Worm (Caenorhabditis elegans): ENCODE measurements around the gene K07H8.12.

K07H8.12 gene

ce11 chrIV:8294650-8295049, 18.1 kb upstream of the K07H8.12 start, which contains the start of gene tbce-1:
TSS of gene tbce-1 (plus strand) at chrIV:8294690.
- 0 out of 2 replicates have a peak, but pooled peaks have one; percentile 62 for TF ChIP-seq zfp-3 (GFP tag; conservative IDR thresholded peaks at IDR 0.05)
- TF ChIP-seq mep-1 (tag; optimal IDR thresholded peaks at IDR 0.05), result no peak
- TF ChIP-seq daf-19 (GFP tag; conservative IDR thresholded peaks at IDR 0.05), result no peak
- no peak for TF ChIP-seq lin-29 (GFP tag; IDR thresholded peaks at IDR 0.05)
- no peak for TF ChIP-seq php-3 (GFP tag; IDR thresholded peaks at IDR 0.05)
- no peak for TF ChIP-seq F44E2.7 (GFP tag; IDR thresholded peaks at IDR 0.05)

DNA sequence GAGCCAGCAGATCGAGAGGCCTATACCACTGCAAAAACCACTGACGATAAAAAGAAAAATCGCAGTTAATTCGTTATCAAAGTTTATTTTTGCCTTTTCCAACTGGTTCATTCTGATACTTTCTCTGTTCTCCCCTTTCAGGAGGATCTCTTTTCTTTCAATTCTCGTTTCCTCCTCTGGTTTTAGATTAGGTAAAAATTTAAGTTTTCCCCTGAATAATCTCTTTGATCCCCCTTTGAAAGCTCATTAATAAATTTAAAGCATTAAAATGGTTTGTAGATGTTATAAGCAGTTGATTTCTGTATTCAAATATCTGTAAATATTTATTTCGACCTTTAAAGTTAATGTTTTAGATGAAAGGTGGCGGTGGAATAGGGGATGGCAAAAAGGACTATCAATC, 14.7 kb upstream of the K07H8.12 start, which contains the start of gene K07H8.2:
K07H8.2 (plus strand) TSS at position 301 of the 400 bp plus-strand sequence.
- TF ChIP-seq nhr-77 (tag; optimal IDR thresholded peaks at IDR 0.05) (no peak), nhr-237 (tag; optimal IDR thresholded peaks at IDR 0.05) (no peak), F26F4.8 (GFP tag; conservative IDR thresholded peaks at IDR 0.05) (no peak), rbr-2 (tag; optimal IDR thresholded peaks at IDR 0.05) (no peak), spr-3 (GFP tag; optimal IDR thresholded peaks at IDR 0.05) (no peak), lin-39 (tag; optimal IDR thresholded peaks at IDR 0.05) (no peak), tag-97 (GFP tag; IDR thresholded peaks at IDR 0.05) (no peak), ama-1 (optimal IDR thresholded peaks at IDR 0.05) (no peak), spr-1 (tag; optimal IDR thresholded peaks at IDR 0.05) (no peak), unc-130 (GFP tag; optimal IDR thresholded peaks at IDR 0.05) (no peak), dmd-9 (GFP tag; IDR thresholded peaks at IDR 0.05) (no peak), egl-43 (GFP tag; IDR thresholded peaks at IDR 0.05) (no peak)

DNA sequence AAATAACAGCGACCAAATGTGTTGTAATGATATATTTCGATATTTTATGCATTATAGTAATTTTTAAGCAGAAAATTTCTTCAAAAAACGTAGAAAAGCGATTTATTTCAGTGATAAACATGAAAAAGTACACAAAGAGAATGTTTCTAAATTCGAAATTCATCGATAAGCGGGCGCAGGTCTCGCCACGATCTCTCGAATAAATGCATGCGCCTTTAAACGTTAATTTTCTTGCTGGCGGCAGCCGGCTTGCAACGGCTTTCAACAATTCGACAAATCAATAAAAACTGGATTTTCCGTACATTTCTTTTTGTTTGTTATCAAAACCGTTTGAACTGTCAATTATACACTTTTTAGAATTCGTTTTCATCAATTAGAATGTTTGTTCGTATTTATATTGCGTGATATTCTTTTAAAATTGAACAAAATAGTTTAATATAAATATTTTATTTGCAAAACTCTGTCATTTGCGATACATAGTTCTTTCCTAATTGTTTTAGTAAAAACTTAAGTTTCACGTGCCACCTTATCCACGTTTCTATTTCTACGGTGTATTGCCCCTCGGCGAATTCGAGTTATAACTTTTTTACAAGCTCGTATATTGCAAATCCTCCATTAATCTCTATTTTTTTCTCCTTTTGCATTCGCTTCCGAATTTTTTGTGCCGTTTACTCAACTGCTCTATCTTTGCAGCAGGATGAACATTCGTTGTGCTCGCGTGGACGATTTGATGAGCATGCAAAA, 13.2 kb upstream of the K07H8.12 start, which contains the start of gene daf-31:
daf-31 (plus strand) TSS at position 694 of the 744 bp plus-strand sequence.
- no peak for TF ChIP-seq egl-27 (tag; optimal IDR thresholded peaks at IDR 0.05)
- no peak for TF ChIP-seq madf-5 (GFP tag; IDR thresholded peaks at IDR 0.05)
- no peak for TF ChIP-seq sdz-12 (GFP tag; optimal IDR thresholded peaks at IDR 0.05)
- no peak for TF ChIP-seq dmd-8 (GFP tag; IDR thresholded peaks at IDR 0.05)
- no peak for TF ChIP-seq zfp-3 (GFP tag; conservative IDR thresholded peaks at IDR 0.05)
- TF ChIP-seq F26F4.8 (GFP tag; conservative IDR thresholded peaks at IDR 0.05), result no peak
- peak in 1 of 2 experiments; percentile 17 for TF ChIP-seq mdl-1 (tag; optimal IDR thresholded peaks at IDR 0.05)
- no peak for TF ChIP-seq unc-62 (GFP tag; optimal IDR thresholded peaks at IDR 0.05 in 1 of 2)
- no peak for TF ChIP-seq unc-62 (tag; optimal IDR thresholded peaks at IDR 0.05)
- TF ChIP-seq hlh-11 (tag; optimal IDR thresholded peaks at IDR 0.05), result peak; percentile 0
- no peak for TF ChIP-seq egl-43 (GFP tag; IDR thresholded peaks at IDR 0.05)
- no peak for TF ChIP-seq tra-1 (GFP tag; IDR thresholded peaks at IDR 0.05)
- no peak for TF ChIP-seq F10B5.3 (tag; optimal IDR thresholded peaks at IDR 0.05)
- no peak for TF ChIP-seq zip-11 (GFP tag; IDR thresholded peaks at IDR 0.05)
- TF ChIP-seq ama-1 (optimal IDR thresholded peaks at IDR 0.05), result peak; percentile 7
- no peak for TF ChIP-seq mdt-29 (GFP tag; IDR thresholded peaks at IDR 0.05)
- TF ChIP-seq lir-3 (tag; optimal IDR thresholded peaks at IDR 0.05), result no peak
- no peak for TF ChIP-seq daf-16 (GFP tag; optimal IDR thresholded peaks at IDR 0.05)
- TF ChIP-seq daf-16 (tag; optimal IDR thresholded peaks at IDR 0.05), result peak; percentile 50
- no peak for TF ChIP-seq lin-29 (GFP tag; IDR thresholded peaks at IDR 0.05)
- no peak for TF ChIP-seq zip-2 (tag; optimal IDR thresholded peaks at IDR 0.05)
- no peak for TF ChIP-seq zag-1 (tag; optimal IDR thresholded peaks at IDR 0.05)
- TF ChIP-seq fkh-10 (GFP tag; optimal IDR thresholded peaks at IDR 0.05), result no peak
- no peak for TF ChIP-seq lin-39 (tag; optimal IDR thresholded peaks at IDR 0.05)
- TF ChIP-seq ztf-7 (tag; optimal IDR thresholded peaks at IDR 0.05), result no peak
- no peak for TF ChIP-seq ceh-62 (tag; optimal IDR thresholded peaks at IDR 0.05)
- TF ChIP-seq hif-1 (tag; optimal IDR thresholded peaks at IDR 0.05), result no peak
- no peak for TF ChIP-seq lim-7 (GFP tag; IDR thresholded peaks at IDR 0.05)
- TF ChIP-seq rbr-2 (tag; optimal IDR thresholded peaks at IDR 0.05), result peak; percentile 36
- no peak for TF ChIP-seq nhr-10 (tag; optimal IDR thresholded peaks at IDR 0.05)
- TF ChIP-seq mes-2 (tag; optimal IDR thresholded peaks at IDR 0.05; ENCODE audit: poor library complexity, severe bottlenecking), result peak; percentile 77
- no peak for TF ChIP-seq aly-2 (tag; optimal IDR thresholded peaks at IDR 0.05)
- no peak for TF ChIP-seq spr-3 (GFP tag; optimal IDR thresholded peaks at IDR 0.05)
- no peak for TF ChIP-seq F49E8.2 (tag; optimal IDR thresholded peaks at IDR 0.05; ENCODE audit: borderline replicate concordance)
- TF ChIP-seq ceh-82 (tag; optimal IDR thresholded peaks at IDR 0.05), result no peak
- no peak for TF ChIP-seq F37D6.2 (tag; optimal IDR thresholded peaks at IDR 0.05)
- TF ChIP-seq ceh-20 (GFP tag; IDR thresholded peaks at IDR 0.05), result no peak

All from whole organism, L4 larva.